Worm (Caenorhabditis elegans) whole organism, L2 larva: ENCODE results near the gene pph-4.2.
A peak's percentile ranks its signal among the peaks of the same experiment; 100 is the strongest.

ENCODE experiments used
- C34F6.9 ChIP-seq: fragments of 150-350 bp; optimal IDR thresholded peaks from 2 replicates; lab custom pipeline; 2014; ENCODE audit warnings: missing biosample characterization, missing genetic modification characterization
- F13H6.1 ChIP-seq: sonication (generic microtip); optimal IDR thresholded peaks from 2 replicates; lab custom pipeline; 2016; ENCODE audit warnings: missing genetic modification characterization, missing compliant biosample characterization
- ZK546.5 ChIP-seq: sonication (generic microtip); optimal IDR thresholded peaks from 2 replicates; lab custom pipeline; 2017; ENCODE audit warnings: missing biosample characterization, missing genetic modification characterization
- aly-2 ChIP-seq: fragments of 150-350 bp; optimal IDR thresholded peaks from 2 replicates; lab custom pipeline; 2014; ENCODE audit warnings: missing biosample characterization, missing genetic modification characterization
- ama-1 ChIP-seq: fragments of 150-350 bp; optimal IDR thresholded peaks from 2 replicates; lab custom pipeline; 2018; ENCODE audit warnings: inconsistent platforms
- blmp-1 ChIP-seq: sonication (generic microtip); optimal IDR thresholded peaks from 2 replicates; lab custom pipeline; 2017; ENCODE audit warnings: missing genetic modification characterization, mild to moderate bottlenecking, missing compliant biosample characterization, antibody characterized with exemption, moderate library complexity; ENCODE audit not compliant: insufficient read depth
- ceh-16 ChIP-seq: fragments of 150-350 bp; optimal IDR thresholded peaks from 2 replicates; lab custom pipeline; 2014; ENCODE audit warnings: missing biosample characterization, missing genetic modification characterization
- ceh-82 ChIP-seq: fragments of 150-350 bp; optimal IDR thresholded peaks from 2 replicates; lab custom pipeline; 2014; ENCODE audit warnings: missing biosample characterization, missing genetic modification characterization
- crh-2 ChIP-seq: sonication (generic microtip); optimal IDR thresholded peaks from 2 replicates; lab custom pipeline; 2017; ENCODE audit warnings: missing biosample characterization, missing genetic modification characterization
- egl-27 ChIP-seq: sonication (generic microtip); optimal IDR thresholded peaks from 3 replicates; lab custom pipeline; 2017; ENCODE audit warnings: missing biosample characterization, missing genetic modification reagents, missing genetic modification characterization
- elt-1 ChIP-seq: fragments of 150-350 bp; optimal IDR thresholded peaks from 2 replicates; lab custom pipeline; 2014; ENCODE audit warnings: missing biosample characterization, missing genetic modification characterization
- elt-3 ChIP-seq: sonication (generic microtip); optimal IDR thresholded peaks from 2 replicates; lab custom pipeline; 2017; ENCODE audit warnings: missing biosample characterization, missing genetic modification characterization
- fos-1 ChIP-seq: fragments of 150-350 bp; optimal IDR thresholded peaks from 2 replicates; lab custom pipeline; 2014; ENCODE audit warnings: missing biosample characterization, missing genetic modification characterization
- gmeb-1 ChIP-seq: fragments of 150-350 bp; optimal IDR thresholded peaks from 2 replicates; lab custom pipeline; 2014; ENCODE audit warnings: missing biosample characterization, missing genetic modification characterization
- lin-11 ChIP-seq: fragments of 150-350 bp; sonication (generic microtip); optimal IDR thresholded peaks from 2 replicates; lab custom pipeline; 2014; ENCODE audit warnings: missing biosample characterization, missing genetic modification characterization, inconsistent platforms, mixed read lengths
- lin-13 ChIP-seq: fragments of 150-350 bp; optimal IDR thresholded peaks from 2 replicates; lab custom pipeline; 2014; ENCODE audit warnings: missing biosample characterization, missing genetic modification reagents, missing genetic modification characterization
- lsy-2 ChIP-seq, 2 experiments: fragments of 150-350 bp in 1 of 2; sonication (generic microtip) in 1 of 2; optimal IDR thresholded peaks; 2 replicates each; lab custom pipeline; 2014 to 2017; ENCODE audit warnings: missing biosample characterization in 2 of 2, missing genetic modification characterization in 2 of 2
- mab-5 ChIP-seq: fragments of 150-350 bp; optimal IDR thresholded peaks from 2 replicates; lab custom pipeline; 2014; ENCODE audit warnings: missing biosample characterization, missing genetic modification characterization
- mbf-1 ChIP-seq: sonication (generic microtip); optimal IDR thresholded peaks from 2 replicates; lab custom pipeline; 2017; ENCODE audit warnings: missing biosample characterization, missing genetic modification characterization
- mdl-1 ChIP-seq, 2 experiments: fragments of 150-350 bp in 1 of 2; sonication (generic microtip) in 1 of 2; optimal IDR thresholded peaks; 2 replicates each; lab custom pipeline; 2017; ENCODE audit warnings: missing biosample characterization in 2 of 2, missing genetic modification characterization in 2 of 2
- nhr-10 ChIP-seq: sonication (generic microtip); optimal IDR thresholded peaks from 2 replicates; lab custom pipeline; 2017; ENCODE audit warnings: missing biosample characterization, missing genetic modification characterization
- nhr-12 ChIP-seq: fragments of 150-350 bp; optimal IDR thresholded peaks from 2 replicates; lab custom pipeline; 2014; ENCODE audit warnings: missing biosample characterization, missing genetic modification characterization
- nhr-129 ChIP-seq: fragments of 150-350 bp; optimal IDR thresholded peaks from 2 replicates; lab custom pipeline; 2014; ENCODE audit warnings: missing biosample characterization, missing genetic modification characterization
- nhr-21 ChIP-seq: fragments of 150-350 bp; optimal IDR thresholded peaks from 2 replicates; lab custom pipeline; 2014; ENCODE audit warnings: missing biosample characterization, missing genetic modification characterization
- nhr-237 ChIP-seq: fragments of 150-350 bp; optimal IDR thresholded peaks from 2 replicates; lab custom pipeline; 2014; ENCODE audit warnings: missing biosample characterization, missing genetic modification characterization
- nhr-25 ChIP-seq: fragments of 150-350 bp; sonication (generic microtip); optimal IDR thresholded peaks from 3 replicates; lab custom pipeline; 2014; ENCODE audit warnings: missing biosample characterization, missing genetic modification characterization
- nhr-6 ChIP-seq: fragments of 150-350 bp; optimal IDR thresholded peaks from 2 replicates; lab custom pipeline; 2014; ENCODE audit warnings: missing biosample characterization, missing genetic modification characterization
- sem-4 ChIP-seq: fragments of 150-350 bp; optimal IDR thresholded peaks from 2 replicates; lab custom pipeline; 2014; ENCODE audit warnings: missing biosample characterization, missing genetic modification reagents, missing genetic modification characterization
- sma-3 ChIP-seq: sonication (generic microtip); optimal IDR thresholded peaks from 2 replicates; lab custom pipeline; 2016; ENCODE audit warnings: missing genetic modification reagents, missing genetic modification characterization, missing compliant biosample characterization
- sma-9 ChIP-seq, 2 experiments: fragments of 150-350 bp in 1 of 2; sonication (generic microtip) in 1 of 2; optimal IDR thresholded peaks; 2 replicates each; lab custom pipeline; 2014 to 2016; ENCODE audit warnings: missing genetic modification characterization in 2 of 2, mild to moderate bottlenecking in 1 of 2, missing biosample characterization in 1 of 2, missing compliant biosample characterization in 1 of 2, missing genetic modification reagents in 1 of 2, moderate library complexity in 1 of 2
- unc-55 ChIP-seq: fragments of 150-350 bp; sonication (generic microtip); optimal IDR thresholded peaks from 3 replicates; lab custom pipeline; 2014; ENCODE audit warnings: missing biosample characterization, missing genetic modification reagents, missing genetic modification characterization
- unc-62 ChIP-seq: fragments of 150-350 bp; optimal IDR thresholded peaks from 2 replicates; lab custom pipeline; 2014; ENCODE audit warnings: missing biosample characterization, missing genetic modification reagents, missing genetic modification characterization
- zag-1 ChIP-seq: fragments of 150-350 bp; optimal IDR thresholded peaks from 2 replicates; lab custom pipeline; 2014; ENCODE audit warnings: missing biosample characterization, missing genetic modification characterization
- ztf-1 ChIP-seq: fragments of 200-800 bp; sonication (Bioruptor generic); conservative IDR thresholded peaks from 2 replicates; pipeline ENCODE4 v1.3.6; 2022; ENCODE audit warnings: missing genetic modification characterization, missing compliant biosample characterization
- ztf-11 ChIP-seq: sonication (generic microtip); optimal IDR thresholded peaks from 2 replicates; lab custom pipeline; 2017; ENCODE audit warnings: missing biosample characterization, missing genetic modification characterization
- ztf-4 ChIP-seq: fragments of 150-350 bp; optimal IDR thresholded peaks from 2 replicates; lab custom pipeline; 2014; ENCODE audit warnings: missing biosample characterization, missing genetic modification characterization

The pph-4.2 gene

DNA sequence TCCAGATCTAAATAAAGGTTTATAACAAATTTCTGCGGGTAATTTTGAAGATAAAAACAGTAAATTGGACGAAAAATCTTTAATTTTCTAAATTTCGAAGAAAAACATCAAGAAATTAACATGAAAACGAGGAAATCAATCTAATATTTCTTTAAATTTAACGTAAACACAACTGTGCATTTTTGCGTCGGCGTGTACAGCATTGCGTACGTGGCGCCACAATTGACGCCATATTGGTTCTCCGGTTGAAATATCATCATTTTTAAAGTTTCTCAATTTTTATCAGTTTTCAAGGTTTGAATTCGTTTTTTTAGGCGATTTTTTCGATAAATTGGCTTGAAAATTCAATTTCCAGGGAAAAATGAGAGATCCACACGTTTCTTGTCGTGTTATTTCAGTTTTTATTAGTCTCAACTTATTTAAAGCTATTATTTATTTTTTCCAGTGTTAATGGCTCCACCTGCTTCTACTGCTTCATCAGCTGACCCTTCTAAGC lies 7.0 kb downstream of the pph-4.2 start, which contains the start of gene rpt-6 (continued):
- no peak for TF ChIP-seq nhr-10 (tag; lab: Kevin White, UChicago)
- no peak for TF ChIP-seq unc-62 (GFP tag; lab: Kevin White, UChicago)
- TF ChIP-seq lin-13 (GFP tag; lab: Kevin White, UChicago) = peak; percentile 75

DNA sequence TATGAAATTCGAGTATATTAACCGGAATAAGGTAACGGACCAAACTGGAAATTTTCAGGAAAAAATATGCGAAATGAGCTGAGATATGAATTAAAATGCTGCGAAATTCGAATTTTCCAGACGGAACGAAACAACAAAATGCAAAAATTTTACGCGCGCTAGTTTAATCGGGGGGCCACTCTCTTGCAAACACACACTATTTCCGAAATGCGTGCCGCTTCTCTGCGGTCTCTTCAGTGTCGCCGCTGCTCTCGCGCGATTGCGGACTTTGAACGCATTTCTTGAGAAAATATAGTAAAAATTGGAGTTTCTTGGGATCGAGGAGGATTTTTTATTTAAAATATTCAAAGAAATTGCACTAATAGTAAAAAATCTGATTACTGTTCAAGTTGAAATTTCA lies 7.6 kb downstream of the pph-4.2 start:
- TF ChIP-seq nhr-21 (no peak), ztf-11 (tag; lab: Kevin White, UChicago) (no peak), lin-11 (tag; lab: Kevin White, UChicago) (peak; percentile 75), unc-55 (GFP tag; lab: Kevin White, UChicago) (peak; percentile 68), mbf-1 (tag; lab: Kevin White, UChicago) (peak; percentile 15), mdl-1 (tag; optimal IDR thresholded peaks at IDR 0.05; lab: Kevin White, UChicago) (no peak), sem-4 (tag; lab: Kevin White, UChicago) (peak; percentile 56), gmeb-1 (tag; lab: Kevin White, UChicago) (peak; percentile 3), nhr-129 (peak; percentile 2)

DNA sequence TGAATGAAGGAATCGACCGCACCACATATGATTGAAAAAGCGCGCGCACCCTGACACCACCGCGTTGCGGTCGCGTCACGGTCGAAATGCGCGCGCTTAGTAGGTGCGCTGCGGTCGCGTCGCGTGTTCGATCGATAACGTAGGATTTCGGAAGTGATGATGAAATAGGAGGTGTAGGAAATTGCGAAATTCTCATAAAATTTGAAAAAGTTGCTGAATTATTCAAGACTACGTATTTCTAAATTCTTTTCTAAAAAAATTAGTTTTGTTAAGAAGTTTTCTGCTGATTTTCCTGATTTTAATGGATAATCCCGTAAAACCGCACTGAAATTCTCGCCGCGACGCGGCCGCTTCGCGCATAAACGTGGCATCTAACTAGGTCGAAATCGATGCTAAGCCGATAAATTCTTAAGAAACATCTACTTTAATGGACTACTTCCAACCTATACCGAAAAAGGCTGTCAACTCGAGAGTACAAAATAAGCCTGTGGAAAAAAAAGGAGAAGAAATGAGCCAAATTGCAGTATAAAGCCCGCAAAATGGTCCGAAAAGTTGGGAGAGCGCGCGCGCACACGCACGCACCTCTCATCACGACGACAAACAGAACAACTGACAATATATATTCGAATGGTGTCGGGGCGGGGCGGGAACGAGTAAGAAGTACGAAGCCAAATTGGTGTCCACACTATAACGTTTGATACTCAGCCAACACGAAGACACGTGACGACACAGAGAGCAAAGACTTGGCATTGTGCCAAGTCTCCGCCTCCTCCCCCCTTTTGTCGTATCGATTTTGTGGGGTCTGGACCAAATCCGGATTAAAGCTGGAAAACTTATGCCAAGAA lies 8.4 kb downstream of the pph-4.2 start, which contains the start of gene his-72:
his-72 (minus strand) TSS at position 589 of the 845 bp plus-strand sequence.
- peak; percentile 73 for TF ChIP-seq C34F6.9 (tag; lab: Kevin White, UChicago)
- no peak for TF ChIP-seq ztf-4 (tag; lab: Kevin White, UChicago)
- peak; percentile 77 for TF ChIP-seq lin-13 (GFP tag; lab: Kevin White, UChicago)
- peak; percentile 9 for TF ChIP-seq zag-1 (tag; lab: Kevin White, UChicago)
- TF ChIP-seq fos-1 = peak; percentile 7
- peak in 1 of 2 experiments; percentile 65 for TF ChIP-seq lsy-2 (tag; optimal IDR thresholded peaks at IDR 0.05; lab: Kevin White, UChicago)
- TF ChIP-seq elt-3 = no peak
- TF ChIP-seq unc-55 (GFP tag; lab: Kevin White, UChicago) = peak; percentile 42
- TF ChIP-seq ZK546.5 (tag; lab: Kevin White, UChicago) = no peak
- TF ChIP-seq nhr-6 = peak; percentile 19
- TF ChIP-seq nhr-12 (tag; lab: Kevin White, UChicago) = no peak
- TF ChIP-seq blmp-1 (tag; lab: Kevin White, UChicago) = peak; percentile 10
- no peak for TF ChIP-seq aly-2 (tag; lab: Kevin White, UChicago)
- TF ChIP-seq mab-5 (tag; lab: Kevin White, UChicago) = peak; percentile 35
- TF ChIP-seq crh-2 = peak; percentile 9
- no peak for TF ChIP-seq unc-62 (GFP tag; lab: Kevin White, UChicago)
- peak; percentile 63 for TF ChIP-seq sem-4 (tag; lab: Kevin White, UChicago)
- peak; percentile 48 for TF ChIP-seq sma-9 (GFP tag; optimal IDR thresholded peaks at IDR 0.05; lab: Kevin White, UChicago)
- no peak for TF ChIP-seq sma-9 (tag; optimal IDR thresholded peaks at IDR 0.05; lab: Kevin White, UChicago)
- no peak for TF ChIP-seq ceh-16 (tag; lab: Kevin White, UChicago)
- peak; percentile 47 for TF ChIP-seq gmeb-1 (tag; lab: Kevin White, UChicago)
- peak; percentile 29 to 62 for TF ChIP-seq mdl-1 (tag; optimal IDR thresholded peaks at IDR 0.05; lab: Kevin White, UChicago)
- peak; percentile 51 for TF ChIP-seq nhr-129
- TF ChIP-seq ama-1 (lab: Kevin White, UChicago) = peak; percentile 93
- no peak for TF ChIP-seq elt-1 (tag; lab: Kevin White, UChicago)
- TF ChIP-seq F13H6.1 (tag; lab: Kevin White, UChicago) = peak; percentile 52
- peak; percentile 8 for TF ChIP-seq lin-11 (tag; lab: Kevin White, UChicago)
- TF ChIP-seq nhr-25 (tag; lab: Kevin White, UChicago) = peak; percentile 62
- peak; percentile 8 for TF ChIP-seq nhr-21
- TF ChIP-seq ztf-1 (GFP tag; lab: Robert Waterston, UW) = no peak
- peak; percentile 17 for TF ChIP-seq sma-3 (GFP tag; lab: Kevin White, UChicago)

DNA sequence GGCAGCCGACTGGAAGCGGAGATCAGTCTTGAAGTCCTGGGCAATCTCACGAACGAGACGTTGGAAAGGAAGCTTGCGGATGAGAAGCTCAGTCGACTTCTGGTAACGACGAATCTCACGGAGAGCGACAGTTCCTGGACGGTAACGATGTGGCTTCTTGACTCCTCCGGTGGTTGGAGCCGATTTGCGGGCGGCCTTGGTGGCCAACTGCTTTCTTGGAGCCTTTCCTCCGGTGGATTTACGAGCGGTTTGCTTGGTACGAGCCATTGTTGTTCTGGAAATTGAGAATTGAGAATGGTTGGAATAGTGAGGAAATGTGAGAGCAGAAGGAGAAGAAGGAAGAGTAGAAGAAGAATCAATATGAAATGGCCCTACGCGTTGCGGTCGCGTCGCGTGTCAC lies 9.2 kb downstream of the pph-4.2 start:
- TF ChIP-seq elt-3 = no peak
- no peak for TF ChIP-seq crh-2
- no peak for TF ChIP-seq ztf-4 (tag; lab: Kevin White, UChicago)
- TF ChIP-seq ceh-82 (tag; lab: Kevin White, UChicago) = no peak
- no peak for TF ChIP-seq nhr-129
- no peak for TF ChIP-seq egl-27 (tag; lab: Kevin White, UChicago)
- TF ChIP-seq blmp-1 (tag; lab: Kevin White, UChicago) = no peak
- no peak for TF ChIP-seq sma-9 (GFP tag; optimal IDR thresholded peaks at IDR 0.05; lab: Kevin White, UChicago)
- no peak for TF ChIP-seq sma-9 (tag; optimal IDR thresholded peaks at IDR 0.05; lab: Kevin White, UChicago)
- TF ChIP-seq F13H6.1 (tag; lab: Kevin White, UChicago) = no peak
- TF ChIP-seq nhr-25 (tag; lab: Kevin White, UChicago) = no peak
- no peak for TF ChIP-seq lsy-2 (tag; optimal IDR thresholded peaks at IDR 0.05; lab: Kevin White, UChicago)
- TF ChIP-seq mab-5 (tag; lab: Kevin White, UChicago) = no peak
- TF ChIP-seq nhr-237 (tag; lab: Kevin White, UChicago) = no peak
- TF ChIP-seq, all 48 proteins: peak for 0
